ENCODE assay signal across 3 fruit fly cellular contexts in the genomic region with DNA sequence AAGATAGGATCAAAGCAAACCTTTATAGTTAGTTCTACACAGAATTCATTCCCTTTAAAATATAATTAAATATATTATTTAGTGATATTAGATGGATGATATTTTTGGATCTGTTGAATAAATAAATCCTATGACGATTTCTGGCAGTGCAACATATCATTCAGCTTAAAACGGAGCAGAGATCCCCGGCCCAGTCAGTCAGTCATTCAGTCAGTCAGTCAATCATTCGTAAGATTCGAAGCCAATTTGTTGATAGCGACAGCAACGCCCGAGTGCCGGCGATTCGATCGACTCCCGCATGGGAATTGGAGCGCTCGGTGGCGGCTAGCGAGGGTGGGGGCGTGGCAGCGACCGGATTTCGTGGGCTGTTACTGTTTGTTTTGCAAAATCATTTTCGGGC.
TF ChIP-seq lines count a peak whose summit lies in the region.

No protein-coding gene starts in this region.

- no peak for TF ChIP-seq CTCF in whole organism, embryonic (GFP tag; optimal IDR thresholded peaks at IDR 0.05; lab: Kevin White, UChicago)

TF ChIP-seq in whole organism, embryonic, 481 proteins besides CTCF, POLR2A, EP300 and RAD21:
- TF ChIP-seq fru (optimal IDR thresholded peaks at IDR 0.05; lab: Kevin White, UChicago) (no peak), Opbp (GFP tag; IDR thresholded peaks at IDR 0.05; lab: Robert Waterston, UW; ENCODE audit: partially characterized antibody) (0 out of 3 replicates have a peak, but pooled peaks have one; percentile 32), HmgD (GFP tag; optimal IDR thresholded peaks at IDR 0.05; lab: Kevin White, UChicago) (no peak), CG12744 (GFP tag; optimal IDR thresholded peaks at IDR 0.05; lab: Kevin White, UChicago) (no peak), CG8281 (tag; optimal IDR thresholded peaks at IDR 0.05; lab: Kevin White, UChicago) (peak; percentile 90), zen (tag; optimal IDR thresholded peaks at IDR 0.05; lab: Kevin White, UChicago) (no peak), CG6654 (GFP tag; optimal IDR thresholded peaks at IDR 0.05; lab: Kevin White, UChicago) (no peak), sens (GFP tag; lab: Kevin White, UChicago) (peak; percentile 19)
TF ChIP-seq in whole organism, embryonic: peak in this region for 3.

TF ChIP-seq in whole organism, prepupa, 60 proteins besides CTCF, POLR2A, EP300 and RAD21:
- no peak for TF ChIP-seq Lpt (GFP tag; optimal IDR thresholded peaks at IDR 0.05; lab: Kevin White, UChicago)
- TF ChIP-seq CG7368 (GFP tag; optimal IDR thresholded peaks at IDR 0.05; lab: Kevin White, UChicago), result no peak
- no peak for TF ChIP-seq acj6 (GFP tag; optimal IDR thresholded peaks at IDR 0.05; lab: Kevin White, UChicago)
- TF ChIP-seq lz (GFP tag; optimal IDR thresholded peaks at IDR 0.05; lab: Kevin White, UChicago), result no peak
- TF ChIP-seq CG6792 (GFP tag; optimal IDR thresholded peaks at IDR 0.05; lab: Kevin White, UChicago), result no peak
- no peak for TF ChIP-seq Sox14 (GFP tag; optimal IDR thresholded peaks at IDR 0.05; lab: Kevin White, UChicago)
- peak; percentile 93 for TF ChIP-seq svp (GFP tag; lab: Kevin White, UChicago)
- no peak for TF ChIP-seq CG16779 (tag; optimal IDR thresholded peaks at IDR 0.05; lab: Kevin White, UChicago)
- TF ChIP-seq esn (GFP tag; optimal IDR thresholded peaks at IDR 0.05; lab: Kevin White, UChicago), result peak; percentile 16
- peak; percentile 38 for TF ChIP-seq Eip78C (GFP tag; lab: Kevin White, UChicago)
TF ChIP-seq in whole organism, prepupa: peak in this region for 3.

TF ChIP-seq in whole organism, wandering third instar larva, 38 proteins besides CTCF, POLR2A, EP300 and RAD21:
- TF ChIP-seq Rel (GFP tag; optimal IDR thresholded peaks at IDR 0.05; lab: Kevin White, UChicago), result no peak
- peak; percentile 38 for TF ChIP-seq Rel (tag; optimal IDR thresholded peaks at IDR 0.05; lab: Kevin White, UChicago)
- TF ChIP-seq CG9705 (GFP tag; optimal IDR thresholded peaks at IDR 0.05; lab: Kevin White, UChicago), result no peak
- TF ChIP-seq Dif (GFP tag; optimal IDR thresholded peaks at IDR 0.05; lab: Kevin White, UChicago; ENCODE audit: partially characterized antibody), result peak; percentile 20
- TF ChIP-seq jim (GFP tag; optimal IDR thresholded peaks at IDR 0.05; lab: Kevin White, UChicago), result no peak
- TF ChIP-seq HLH106 (tag; optimal IDR thresholded peaks at IDR 0.05; lab: Kevin White, UChicago), result peak; percentile 43
- TF ChIP-seq Sp1 (GFP tag; optimal IDR thresholded peaks at IDR 0.05; lab: Kevin White, UChicago), result peak; percentile 19
- peak in 1 of 2 experiments; percentile 22 for TF ChIP-seq foxo (GFP tag; optimal IDR thresholded peaks at IDR 0.05; lab: Kevin White, UChicago)
TF ChIP-seq in whole organism, wandering third instar larva: peak in this region for 5.
